Fruit fly (Drosophila melanogaster) whole organism, adult: ENCODE data around the gene CG42780.

Source experiments
- CG11617 ChIP-seq: fragments of 200-800 bp; sonication (Bioruptor generic); optimal IDR thresholded peaks from 2 replicates; lab custom pipeline; 2017; ENCODE audit warnings: mild to moderate bottlenecking, missing biosample characterization, missing genetic modification reagents, missing genetic modification characterization
- bab1 ChIP-seq: fragments of 200-800 bp; sonication (Bioruptor generic); optimal IDR thresholded peaks from 3 replicates; lab custom pipeline; 2019; ENCODE audit warnings: missing biosample characterization, mild to moderate bottlenecking, missing genetic modification characterization, moderate library complexity
- cic ChIP-seq: fragments of 200-800 bp; sonication (Bioruptor generic); optimal IDR thresholded peaks from 2 replicates; lab custom pipeline; 2017; ENCODE audit warnings: missing biosample characterization, mild to moderate bottlenecking, missing genetic modification characterization, moderate library complexity

- no peak for TF ChIP-seq CG11617 (GFP tag; lab: Kevin White, UChicago)
- TF ChIP-seq cic (GFP tag; lab: Kevin White, UChicago), result no peak
- no peak for TF ChIP-seq bab1 (GFP tag; lab: Kevin White, UChicago)
These were observed 11.0 kb upstream of the CG42780 start for dm6 chrX:7342998-7343397.
